Worm (Caenorhabditis elegans) whole organism, early embryonic: ENCODE data around the gene his-32.

ENCODE experiments used
- ama-1 ChIP-seq: fragments of 150-350 bp; optimal IDR thresholded peaks from 2 replicates; lab custom pipeline; 2014
- ceh-13 ChIP-seq: fragments of 200-800 bp; sonication (Bioruptor generic); optimal IDR thresholded peaks from 2 replicates; lab custom pipeline; 2018; ENCODE audit warnings: mild to moderate bottlenecking, missing genetic modification characterization, missing compliant biosample characterization
- flt-1 ChIP-seq: fragments of 200-800 bp; sonication (Bioruptor generic); IDR thresholded peaks from 2 replicates; pipeline ENCODE4 v1.3.6; 2022; ENCODE audit warnings: missing genetic modification characterization, missing compliant biosample characterization
- scrt-1 ChIP-seq: fragments of 200-800 bp; sonication (Bioruptor generic); IDR thresholded peaks from 2 replicates; pipeline ENCODE4 v1.3.6; 2022; ENCODE audit warnings: missing genetic modification characterization, missing compliant biosample characterization
- sea-1 ChIP-seq: fragments of 200-800 bp; sonication (Bioruptor generic); conservative IDR thresholded peaks from 2 replicates; pipeline ENCODE4 v1.3.6; 2022; ENCODE audit warnings: missing genetic modification characterization, missing compliant biosample characterization

- TF ChIP-seq sea-1 (GFP tag; lab: Robert Waterston, UW) = no peak
- no peak for TF ChIP-seq scrt-1
- TF ChIP-seq ama-1 (lab: Kevin White, UChicago) = no peak
- no peak for TF ChIP-seq flt-1
- TF ChIP-seq ceh-13 (GFP tag; lab: Kevin White, UChicago) = no peak
These were observed 21.5 kb downstream of the his-32 start, which contains the start of the genes F17E9.2 and col-116 for ce11 chrIV:8355592-8355991.
